Fruit fly (Drosophila melanogaster): ENCODE data around the gene CG3568.
A peak's percentile ranks its signal among the peaks of the same experiment; 100 is the strongest.

Gene CG3568

dm6 chrX:4529909-4530308, 12.5 kb upstream of the CG3568 start, which contains the start of gene CG3556 (continued):
- TF ChIP-seq amos (GFP tag; IDR thresholded peaks at IDR 0.05; ENCODE audit: partially characterized antibody) (peak; percentile 55; the same call in 1 of the 2 replicates), knrl (GFP tag; IDR thresholded peaks at IDR 0.05; ENCODE audit: partially characterized antibody) (peak; percentile 58), Ets65A (GFP tag) (peak; percentile 52)

- TF ChIP-seq slp2 (GFP tag; optimal IDR thresholded peaks at IDR 0.05) (no peak), fd3F (GFP tag; optimal IDR thresholded peaks at IDR 0.05) (no peak), CG42726 (GFP tag; IDR thresholded peaks at IDR 0.05; ENCODE audit: partially characterized antibody) (no peak), CG17612 (GFP tag; IDR thresholded peaks at IDR 0.05) (no peak), dysf (GFP tag; IDR thresholded peaks at IDR 0.05) (no peak), CG10543 (GFP tag; optimal IDR thresholded peaks at IDR 0.05) (no peak), CG2202 (tag; optimal IDR thresholded peaks at IDR 0.05) (no peak), Neu2 (GFP tag; optimal IDR thresholded peaks at IDR 0.05; ENCODE audit: borderline replicate concordance) (no peak), nerfin-1 (tag; optimal IDR thresholded peaks at IDR 0.05) (no peak), CG13296 (GFP tag; optimal IDR thresholded peaks at IDR 0.05) (no peak), CG2889 (GFP tag; IDR thresholded peaks at IDR 0.05) (no peak), CG6689 (GFP tag; IDR thresholded peaks at IDR 0.05) (no peak), zen2 (GFP tag; IDR thresholded peaks at IDR 0.05; ENCODE audit: partially characterized antibody) (peak; percentile 65; the same call in 1 of the 3 replicates), CG32767 (GFP tag; IDR thresholded peaks at IDR 0.05) (no peak), ac (GFP tag; optimal IDR thresholded peaks at IDR 0.05) (no peak), CG12299 (tag; optimal IDR thresholded peaks at IDR 0.05) (no peak), chif (GFP tag; optimal IDR thresholded peaks at IDR 0.05) (no peak), CG6765 (GFP tag; optimal IDR thresholded peaks at IDR 0.05) (no peak), CG8388 (GFP tag; optimal IDR thresholded peaks at IDR 0.05) (no peak), Drgx (GFP tag; IDR thresholded peaks at IDR 0.05) (no peak), Ets97D (GFP tag; optimal IDR thresholded peaks at IDR 0.05) (no peak), Meics (GFP tag; optimal IDR thresholded peaks at IDR 0.05) (no peak), vfl (GFP tag; optimal IDR thresholded peaks at IDR 0.05) (no peak), CG15696 (tag; optimal IDR thresholded peaks at IDR 0.05) (no peak), CG34224 (GFP tag; IDR thresholded peaks at IDR 0.05; ENCODE audit: partially characterized antibody) (peak; percentile 11; the same call in 1 of the 3 replicates), chinmo (GFP tag; IDR thresholded peaks at IDR 0.05; ENCODE audit: partially characterized antibody) (0 out of 4 replicates have a peak, but pooled peaks have one; percentile 42), ato (GFP tag; IDR thresholded peaks at IDR 0.05; ENCODE audit: partially characterized antibody) (0 out of 2 replicates have a peak, but pooled peaks have one; percentile 53), wek (GFP tag; optimal IDR thresholded peaks at IDR 0.05) (no peak), CG11456 (GFP tag; IDR thresholded peaks at IDR 0.05) (no peak), inv (GFP tag; IDR thresholded peaks at IDR 0.05; ENCODE audit: partially characterized antibody) (no peak; the same call in 1 of the 2 replicates), lov (optimal IDR thresholded peaks at IDR 0.05) (no peak), lov (GFP tag; IDR thresholded peaks at IDR 0.05) (no peak), tx (GFP tag; optimal IDR thresholded peaks at IDR 0.05) (no peak), CG33557 (GFP tag; optimal IDR thresholded peaks at IDR 0.05) (no peak), trh (GFP tag; optimal IDR thresholded peaks at IDR 0.05) (no peak), sr (GFP tag; IDR thresholded peaks at IDR 0.05) (no peak), CG1602 (GFP tag; optimal IDR thresholded peaks at IDR 0.05) (no peak), trem (tag; optimal IDR thresholded peaks at IDR 0.05) (no peak), CG6791 (GFP tag; IDR thresholded peaks at IDR 0.05; ENCODE audit: partially characterized antibody) (peak; percentile 70), aop (GFP tag; IDR thresholded peaks at IDR 0.05) (no peak), CG12104 (GFP tag; optimal IDR thresholded peaks at IDR 0.05) (no peak), CG16813 (GFP tag; IDR thresholded peaks at IDR 0.05; ENCODE audit: partially characterized antibody) (peak; percentile 64; the same call in 2 of the 3 replicates), YL-1 (GFP tag; optimal IDR thresholded peaks at IDR 0.05) (no peak), vnd (GFP tag; IDR thresholded peaks at IDR 0.05; ENCODE audit: partially characterized antibody) (peak; percentile 43; the same call in 1 of the 3 replicates), Dbx (GFP tag; IDR thresholded peaks at IDR 0.05) (no peak), ERR (GFP tag; optimal IDR thresholded peaks at IDR 0.05) (no peak)
Measured at dm6 chrX:4534002-4534401, 8.4 kb upstream of the CG3568 start.
